Fruit fly (Drosophila melanogaster) whole organism, embryonic: ENCODE measurements around the gene CG33258.

Source experiments
- B-H2 ChIP-seq: fragments of 200-800 bp; sonication (Bioruptor generic); optimal IDR thresholded peaks from 2 replicates; lab custom pipeline; 2018; ENCODE audit warnings: missing biosample characterization, mild to moderate bottlenecking, missing genetic modification characterization
- Bgb ChIP-seq: fragments of 200-800 bp; sonication (Bioruptor generic); IDR thresholded peaks from 2 replicates; pipeline ENCODE4 v1.3.6; 2022; ENCODE audit warnings: missing biosample characterization, missing genetic modification characterization; ENCODE audit not compliant: partially characterized antibody
- CG10209 ChIP-seq: fragments of 200-800 bp; sonication (Bioruptor generic); optimal IDR thresholded peaks from 3 replicates; lab custom pipeline; 2017; ENCODE audit warnings: missing biosample characterization, mild to moderate bottlenecking, missing genetic modification characterization, missing genetic modification reagents
- CG10959 ChIP-seq: fragments of 200-800 bp; sonication (Bioruptor generic); IDR thresholded peaks from 2 replicates; pipeline ENCODE4 v1.3.6; 2022; ENCODE audit warnings: missing biosample characterization, missing genetic modification characterization
- CG11456 ChIP-seq: fragments of 200-800 bp; sonication (Bioruptor generic); IDR thresholded peaks from 3 replicates; pipeline ENCODE4 v1.3.6; 2022; ENCODE audit warnings: missing biosample characterization, missing genetic modification characterization
- CG11695 ChIP-seq: fragments of 200-800 bp; sonication (Bioruptor generic); IDR thresholded peaks from 3 replicates; pipeline ENCODE4 v1.3.6; 2022; ENCODE audit warnings: missing biosample characterization, missing genetic modification characterization
- CG13424 ChIP-seq: fragments of 200-800 bp; sonication (Bioruptor generic); optimal IDR thresholded peaks from 2 replicates; lab custom pipeline; 2019; ENCODE audit warnings: missing biosample characterization, mild to moderate bottlenecking, missing genetic modification characterization, moderate library complexity
- CG14014 ChIP-seq: fragments of 200-800 bp; sonication (Bioruptor generic); IDR thresholded peaks from 2 replicates; pipeline ENCODE4 v1.3.6; 2022; ENCODE audit warnings: missing biosample characterization, missing genetic modification characterization
- CG14965 ChIP-seq: fragments of 200-800 bp; sonication (Bioruptor generic); optimal IDR thresholded peaks from 2 replicates; lab custom pipeline; 2016; ENCODE audit warnings: missing biosample characterization, missing genetic modification characterization, borderline replicate concordance
- CG2116 ChIP-seq: fragments of 200-800 bp; sonication (Bioruptor generic); optimal IDR thresholded peaks from 3 replicates; lab custom pipeline; 2018; ENCODE audit warnings: missing biosample characterization, mild to moderate bottlenecking, missing genetic modification characterization
- CG2678 ChIP-seq: fragments of 200-800 bp; sonication (Bioruptor generic); optimal IDR thresholded peaks from 3 replicates; lab custom pipeline; 2019; ENCODE audit warnings: missing biosample characterization, mild to moderate bottlenecking, missing genetic modification characterization, moderate library complexity
- CG31388 ChIP-seq: fragments of 200-800 bp; sonication (Bioruptor generic); optimal IDR thresholded peaks from 2 replicates; lab custom pipeline; 2016; ENCODE audit warnings: missing biosample characterization, missing genetic modification characterization
- CG4617 ChIP-seq: fragments of 200-800 bp; sonication (Bioruptor generic); optimal IDR thresholded peaks from 3 replicates; lab custom pipeline; 2016; ENCODE audit warnings: missing biosample characterization, missing genetic modification characterization, borderline replicate concordance
- CG4730 ChIP-seq: fragments of 200-800 bp; sonication (Bioruptor generic); IDR thresholded peaks from 2 replicates; pipeline ENCODE4 v1.3.6; 2022; ENCODE audit warnings: missing biosample characterization, missing genetic modification characterization
- CG4820 ChIP-seq: fragments of 200-800 bp; sonication (Bioruptor generic); optimal IDR thresholded peaks from 3 replicates; lab custom pipeline; 2016; ENCODE audit warnings: missing biosample characterization, missing genetic modification characterization
- CG6854 ChIP-seq: fragments of 200-800 bp; sonication (Bioruptor generic); optimal IDR thresholded peaks from 3 replicates; lab custom pipeline; 2017; ENCODE audit warnings: missing biosample characterization, mild to moderate bottlenecking, missing genetic modification characterization
- CG7839 ChIP-seq: fragments of 200-800 bp; sonication (Bioruptor generic); optimal IDR thresholded peaks from 3 replicates; lab custom pipeline; 2018; ENCODE audit warnings: missing biosample characterization, mild to moderate bottlenecking, missing genetic modification characterization, moderate library complexity
- CG9437 ChIP-seq: fragments of 200-800 bp; sonication (Bioruptor generic); optimal IDR thresholded peaks from 2 replicates; lab custom pipeline; 2018; ENCODE audit warnings: missing biosample characterization, mild to moderate bottlenecking, missing genetic modification characterization
- Fer3 ChIP-seq: fragments of 200-800 bp; sonication (Bioruptor generic); optimal IDR thresholded peaks from 2 replicates; lab custom pipeline; 2018; ENCODE audit warnings: missing biosample characterization, mild to moderate bottlenecking, missing genetic modification characterization, moderate library complexity
- H15 ChIP-seq: fragments of 200-800 bp; sonication (Bioruptor generic); IDR thresholded peaks from 3 replicates; pipeline ENCODE4 v1.3.6; 2022; ENCODE audit warnings: missing biosample characterization, missing genetic modification characterization
- HLH54F ChIP-seq: fragments of 200-800 bp; sonication (Bioruptor generic); optimal IDR thresholded peaks from 3 replicates; lab custom pipeline; 2016; ENCODE audit warnings: missing biosample characterization, missing genetic modification characterization
- Hey ChIP-seq: fragments of 200-800 bp; sonication (Bioruptor generic); optimal IDR thresholded peaks from 3 replicates; lab custom pipeline; 2018; ENCODE audit warnings: missing biosample characterization, mild to moderate bottlenecking, missing genetic modification characterization
- HmgD ChIP-seq: fragments of 200-800 bp; sonication (Bioruptor generic); optimal IDR thresholded peaks from 3 replicates; lab custom pipeline; 2016; ENCODE audit warnings: missing biosample characterization, missing genetic modification characterization
- Hr51 ChIP-seq, 2 experiments: fragments of 200-800 bp; sonication (Bioruptor generic); optimal IDR thresholded peaks; 2 replicates in 1 of 2; 3 replicates in 1 of 2; lab custom pipeline; 2016 to 2018; ENCODE audit warnings: missing biosample characterization in 2 of 2, missing genetic modification characterization in 2 of 2, mild to moderate bottlenecking in 1 of 2, moderate library complexity in 1 of 2
- Hr78 ChIP-seq, 2 experiments: fragments of 200-800 bp in 1 of 2; fragments of >200 bp in 1 of 2; sonication (Bioruptor generic) in 1 of 2; optimal IDR thresholded peaks; 2 replicates each; lab custom pipeline; 2017 to 2019; ENCODE audit warnings: missing biosample characterization in 2 of 2, missing genetic modification characterization in 2 of 2, mild to moderate bottlenecking in 1 of 2, moderate library complexity in 1 of 2
- Jarid2 ChIP-seq: fragments of 200-800 bp; sonication (Bioruptor generic); optimal IDR thresholded peaks from 3 replicates; lab custom pipeline; 2017; ENCODE audit warnings: mild to moderate bottlenecking, missing biosample characterization, missing genetic modification reagents, missing genetic modification characterization
- MTF-1 ChIP-seq: fragments of 200-800 bp; sonication (Bioruptor generic); optimal IDR thresholded peaks from 2 replicates; lab custom pipeline; 2018; ENCODE audit warnings: missing biosample characterization, mild to moderate bottlenecking, missing genetic modification characterization, borderline replicate concordance
- Mad ChIP-seq: fragments of 200-800 bp; sonication (Bioruptor generic); optimal IDR thresholded peaks from 2 replicates; lab custom pipeline; 2016; ENCODE audit warnings: missing biosample characterization, missing genetic modification characterization
- NC2α ChIP-seq: fragments of 200-800 bp; sonication (Bioruptor generic); optimal IDR thresholded peaks from 2 replicates; lab custom pipeline; 2016; ENCODE audit warnings: missing biosample characterization, missing genetic modification characterization
- Side ChIP-seq: fragments of 200-800 bp; sonication (Bioruptor generic); optimal IDR thresholded peaks from 2 replicates; lab custom pipeline; 2016; ENCODE audit warnings: missing biosample characterization, missing genetic modification characterization
- Usf ChIP-seq: fragments of 200-800 bp; sonication (Bioruptor generic); optimal IDR thresholded peaks from 2 replicates; lab custom pipeline; 2017; ENCODE audit warnings: missing genotype, missing biosample characterization, missing genetic modification characterization
- ap ChIP-seq: fragments of 200-800 bp; sonication (Bioruptor generic); IDR thresholded peaks from 2 replicates; pipeline ENCODE4 v1.3.6; 2022; ENCODE audit warnings: missing biosample characterization, missing genetic modification characterization
- chif ChIP-seq, 2 experiments: fragments of 200-800 bp; sonication (Bioruptor generic); optimal IDR thresholded peaks; 3 replicates each; lab custom pipeline; 2016; ENCODE audit warnings: missing biosample characterization in 2 of 2, missing genetic modification characterization in 2 of 2
- chinmo ChIP-seq: fragments of 200-800 bp; sonication (Bioruptor generic); IDR thresholded peaks from 4 replicates; pipeline ENCODE4 v1.3.6; 2022; ENCODE audit warnings: missing biosample characterization, missing genetic modification characterization; ENCODE audit not compliant: partially characterized antibody
- dysf ChIP-seq: fragments of 200-800 bp; sonication (Bioruptor generic); IDR thresholded peaks from 3 replicates; pipeline ENCODE4 v1.3.6; 2022; ENCODE audit warnings: missing biosample characterization, missing genetic modification characterization
- esg ChIP-seq: fragments of 200-800 bp; sonication (Bioruptor generic); conservative IDR thresholded peaks from 2 replicates; pipeline ENCODE4 v1.3.6; 2022; ENCODE audit warnings: missing biosample characterization, missing genetic modification characterization
- fd96Cb ChIP-seq: fragments of 200-800 bp; sonication (Bioruptor generic); optimal IDR thresholded peaks from 2 replicates; lab custom pipeline; 2018; ENCODE audit warnings: missing biosample characterization, mild to moderate bottlenecking, missing genetic modification characterization, moderate library complexity
- grau ChIP-seq: fragments of 200-800 bp; optimal IDR thresholded peaks from 3 replicates; lab custom pipeline; 2019; ENCODE audit warnings: missing biosample characterization, mild to moderate bottlenecking, missing genetic modification characterization, moderate library complexity
- gt ChIP-seq: fragments of 200-800 bp; sonication (Bioruptor generic); IDR thresholded peaks from 2 replicates; pipeline ENCODE4 v1.3.6; 2022; ENCODE audit warnings: missing biosample characterization, missing genetic modification characterization
- h ChIP-seq: fragments of >200 bp; optimal IDR thresholded peaks from 2 replicates; lab custom pipeline; 2017
- hkb ChIP-seq, 2 experiments: fragments of 200-800 bp in 1 of 2; fragments of >200 bp in 1 of 2; sonication (Bioruptor generic) in 1 of 2; IDR thresholded peaks in 1 of 2; optimal IDR thresholded peaks in 1 of 2; 2 replicates each; pipeline versions ENCODE4 v1.3.6 to Lab custom; 2017 to 2022; ENCODE audit warnings: missing biosample characterization in 1 of 2, missing genetic modification characterization in 1 of 2
- insv ChIP-seq, 2 experiments: fragments of 200-800 bp; sonication (Bioruptor generic); optimal IDR thresholded peaks; 3 replicates each; lab custom pipeline; 2016 to 2018; ENCODE audit warnings: missing biosample characterization in 2 of 2, missing genetic modification characterization in 2 of 2
- lola ChIP-seq, 3 experiments: fragments of >200 bp in 2 of 3; fragments of 200-800 bp in 1 of 3; sonication (Bioruptor generic) in 1 of 3; optimal IDR thresholded peaks; 2 replicates each; lab custom pipeline; 2017 to 2019; ENCODE audit warnings: missing biosample characterization in 3 of 3, missing genetic modification characterization in 3 of 3, mild to moderate bottlenecking in 1 of 3, moderate library complexity in 1 of 3
- luna ChIP-seq: fragments of 200-800 bp; sonication (Bioruptor generic); optimal IDR thresholded peaks from 2 replicates; lab custom pipeline; 2016; ENCODE audit warnings: missing biosample characterization, missing genetic modification characterization
- pzg ChIP-seq: fragments of 200-800 bp; sonication (Bioruptor generic); optimal IDR thresholded peaks from 3 replicates; lab custom pipeline; 2018; ENCODE audit warnings: missing biosample characterization, mild to moderate bottlenecking, missing genetic modification characterization, moderate library complexity
- ro ChIP-seq: fragments of 200-800 bp; sonication (Bioruptor generic); IDR thresholded peaks from 2 replicates; pipeline ENCODE4 v1.3.6; 2022; ENCODE audit warnings: missing biosample characterization, missing genetic modification characterization
- row ChIP-seq: fragments of 200-800 bp; sonication (Bioruptor generic); IDR thresholded peaks from 3 replicates; pipeline ENCODE4 v1.3.6; 2022; ENCODE audit warnings: missing biosample characterization, missing genetic modification characterization
- stc ChIP-seq: fragments of 200-800 bp; sonication (Bioruptor generic); IDR thresholded peaks from 2 replicates; pipeline ENCODE4 v1.3.6; 2022; ENCODE audit warnings: missing biosample characterization, missing genetic modification characterization
- wdn ChIP-seq: fragments of 200-800 bp; sonication (Bioruptor generic); IDR thresholded peaks from 2 replicates; pipeline ENCODE4 v1.3.6; 2022; ENCODE audit warnings: missing biosample characterization, missing genetic modification characterization

Gene CG33258

dm6 chr3L:16087323-16087816, 5.0 kb downstream of the CG33258 start, which contains the start of gene Tasp1 (continued):
- peak; percentile 62 for TF ChIP-seq pzg (GFP tag; lab: Kevin White, UChicago)
- TF ChIP-seq Fer3 (tag; lab: Kevin White, UChicago) = no peak
- 0 out of 4 replicates have a peak, but pooled peaks have one; percentile 31 for TF ChIP-seq chinmo (GFP tag; lab: Robert Waterston, UW)
- peak; percentile 47 for TF ChIP-seq CG9437 (GFP tag; lab: Kevin White, UChicago)
- TF ChIP-seq HLH54F (GFP tag; lab: Kevin White, UChicago) = no peak
- peak; percentile 80 for TF ChIP-seq CG7839 (tag; lab: Kevin White, UChicago)
- TF ChIP-seq ro (GFP tag; lab: Robert Waterston, UW) = 0 out of 2 replicates have a peak, but pooled peaks have one; percentile 32
- TF ChIP-seq CG14014 = peak; percentile 63; the same call in 1 of the 2 replicates
- TF ChIP-seq CG14965 (GFP tag; lab: Kevin White, UChicago) = no peak
- no peak for TF ChIP-seq CG11456 (GFP tag; lab: Robert Waterston, UW)
- no peak for TF ChIP-seq CG6854 (GFP tag; lab: Kevin White, UChicago)
- peak; percentile 55; the same call in 2 of the 3 replicates for TF ChIP-seq CG11695 (GFP tag; lab: Robert Waterston, UW)
- peak; percentile 38; the same call in 1 of the 2 replicates for TF ChIP-seq ap (GFP tag; lab: Robert Waterston, UW)
- peak; percentile 75 for TF ChIP-seq CG4617
- TF ChIP-seq grau (tag; lab: Kevin White, UChicago) = peak; percentile 78
- 0 out of 2 replicates have a peak, but pooled peaks have one; percentile 6 for TF ChIP-seq CG10959 (GFP tag; lab: Robert Waterston, UW)
- no peak for TF ChIP-seq Hr78 (GFP tag; optimal IDR thresholded peaks at IDR 0.05; lab: Kevin White, UChicago)
- TF ChIP-seq NC2α = no peak
- TF ChIP-seq Usf (GFP tag; lab: Kevin White, UChicago) = no peak
- TF ChIP-seq CG2678 (tag; lab: Kevin White, UChicago) = no peak
- 0 out of 2 replicates have a peak, but pooled peaks have one; percentile 9 for TF ChIP-seq wdn
- peak; percentile 77; the same call in 1 of the 3 replicates for TF ChIP-seq dysf (GFP tag; lab: Robert Waterston, UW)
- TF ChIP-seq stc (GFP tag; lab: Robert Waterston, UW) = peak; percentile 67
- TF ChIP-seq CG4730 (GFP tag; lab: Robert Waterston, UW) = peak; percentile 61; the same call in 1 of the 2 replicates
- TF ChIP-seq row (GFP tag; lab: Robert Waterston, UW) = peak; percentile 85
- TF ChIP-seq fd96Cb (tag; lab: Kevin White, UChicago) = peak; percentile 58
- peak; percentile 34 for TF ChIP-seq CG10209 (GFP tag; lab: Kevin White, UChicago)
- TF ChIP-seq CG4820 = peak; percentile 36
- TF ChIP-seq lola (GFP tag; optimal IDR thresholded peaks at IDR 0.05; lab: Kevin White, UChicago) = peak in 1 of 3 experiments; percentile 69
- no peak for TF ChIP-seq h
- peak; percentile 22 for TF ChIP-seq Side
- peak; percentile 34 for TF ChIP-seq Jarid2 (GFP tag; lab: Kevin White, UChicago)
- no peak for TF ChIP-seq Hey (tag; lab: Kevin White, UChicago)
- peak; percentile 51 for TF ChIP-seq CG2116
- peak; percentile 21 for TF ChIP-seq Mad
- no peak for TF ChIP-seq HmgD (GFP tag; lab: Kevin White, UChicago)
- TF ChIP-seq MTF-1 (GFP tag; lab: Kevin White, UChicago) = peak; percentile 1
- TF ChIP-seq esg (GFP tag; lab: Robert Waterston, UW) = peak; percentile 67
- TF ChIP-seq Bgb (GFP tag; lab: Robert Waterston, UW) = peak; percentile 57; the same call in 1 of the 2 replicates
- no peak for TF ChIP-seq hkb (optimal IDR thresholded peaks at IDR 0.05; lab: Kevin White, UChicago)
- peak; percentile 74 for TF ChIP-seq hkb (GFP tag; IDR thresholded peaks at IDR 0.05; lab: Robert Waterston, UW)
- peak; percentile 7 for TF ChIP-seq CG31388 (GFP tag; lab: Kevin White, UChicago)
- peak; percentile 77 for TF ChIP-seq CG13424 (tag; lab: Kevin White, UChicago)
- TF ChIP-seq Hr51 (GFP tag; optimal IDR thresholded peaks at IDR 0.05; lab: Kevin White, UChicago) = peak in 1 of 2 experiments; percentile 4
- TF ChIP-seq H15 = no peak
- TF ChIP-seq insv (GFP tag; optimal IDR thresholded peaks at IDR 0.05; lab: Kevin White, UChicago) = no peak
- no peak for TF ChIP-seq luna (GFP tag; lab: Kevin White, UChicago)
- no peak for TF ChIP-seq chif (GFP tag; optimal IDR thresholded peaks at IDR 0.05; lab: Kevin White, UChicago)
- TF ChIP-seq B-H2 (GFP tag; lab: Kevin White, UChicago) = peak; percentile 11
- TF ChIP-seq gt (GFP tag; lab: Robert Waterston, UW) = no peak
